Fruit fly (Drosophila melanogaster): ENCODE measurements around the gene Trf2.

Trf2 gene

DNA sequence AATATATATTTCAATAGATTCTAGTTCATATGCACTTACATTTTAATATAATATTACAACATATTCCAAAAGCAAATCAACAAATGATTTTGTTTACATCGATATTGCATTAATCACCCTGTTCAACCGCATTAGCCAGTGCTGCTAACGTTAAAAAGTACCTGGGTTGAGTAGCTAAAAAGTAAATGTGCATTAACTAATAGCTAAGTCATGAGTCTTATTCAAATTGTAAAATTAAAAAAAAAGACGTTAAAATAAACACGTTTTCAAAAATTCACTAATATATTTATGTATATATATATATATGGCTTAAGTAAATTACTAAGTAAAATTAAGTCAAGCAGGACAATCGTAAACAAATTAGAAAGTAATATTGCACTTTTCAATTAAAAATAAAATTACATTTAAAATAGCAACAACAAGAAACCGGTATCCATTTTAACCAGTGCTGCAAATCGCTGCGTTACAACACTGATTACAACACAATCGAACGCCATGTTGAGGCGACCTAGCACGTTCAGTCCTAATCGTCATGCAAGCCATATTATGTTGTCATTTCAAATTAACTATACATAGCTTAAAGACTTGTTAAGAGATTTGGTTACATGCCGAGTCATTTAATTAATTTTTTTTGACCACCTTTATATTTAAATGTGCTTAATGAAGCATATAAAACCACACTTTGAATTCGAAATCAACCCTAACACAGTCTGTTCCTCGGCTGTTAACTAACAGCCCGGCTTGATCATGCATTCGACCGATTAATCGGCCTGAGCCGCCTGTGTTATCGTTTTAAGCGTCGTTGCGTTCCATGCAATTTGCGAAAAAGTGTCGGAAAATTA lies 10.7 kb upstream of the Trf2 start, which contains the start of gene CG10555 (continued):
- TF ChIP-seq CG3995 (GFP tag; optimal IDR thresholded peaks at IDR 0.05) (peak; percentile 53), al (GFP tag; IDR thresholded peaks at IDR 0.05) (peak; percentile 74), C15 (GFP tag; IDR thresholded peaks at IDR 0.05) (0 out of 3 replicates have a peak, but pooled peaks have one; percentile 14), CG10959 (GFP tag; IDR thresholded peaks at IDR 0.05) (peak; percentile 94), CG18619 (GFP tag; optimal IDR thresholded peaks at IDR 0.05) (peak; percentile 76), Elba2 (GFP tag; optimal IDR thresholded peaks at IDR 0.05) (peak; percentile 61), ci (GFP tag; IDR thresholded peaks at IDR 0.05) (peak; percentile 93), CG16813 (GFP tag; IDR thresholded peaks at IDR 0.05; ENCODE audit: partially characterized antibody) (peak; percentile 83), dan (GFP tag; IDR thresholded peaks at IDR 0.05) (peak; percentile 76), CG30403 (GFP tag; optimal IDR thresholded peaks at IDR 0.05) (peak; percentile 96), CG1832 (GFP tag; optimal IDR thresholded peaks at IDR 0.05) (no peak), CG6254 (GFP tag; optimal IDR thresholded peaks at IDR 0.05) (peak; percentile 99), CG1529 (GFP tag; optimal IDR thresholded peaks at IDR 0.05) (peak; percentile 49), row (GFP tag; IDR thresholded peaks at IDR 0.05) (peak; percentile 92), Atf3 (GFP tag; optimal IDR thresholded peaks at IDR 0.05) (peak; percentile 77), CG1602 (GFP tag; optimal IDR thresholded peaks at IDR 0.05) (peak; percentile 90), peb (GFP tag; IDR thresholded peaks at IDR 0.05) (peak; percentile 68), Bgb (GFP tag; IDR thresholded peaks at IDR 0.05; ENCODE audit: partially characterized antibody) (peak; percentile 80), ERR (GFP tag; optimal IDR thresholded peaks at IDR 0.05) (no peak), lov (optimal IDR thresholded peaks at IDR 0.05) (no peak), lov (GFP tag; IDR thresholded peaks at IDR 0.05) (peak; percentile 86), CG15269 (tag; optimal IDR thresholded peaks at IDR 0.05) (peak; percentile 69), CG4820 (GFP tag; optimal IDR thresholded peaks at IDR 0.05) (peak; percentile 87), dmrt11E (tag; optimal IDR thresholded peaks at IDR 0.05) (peak; percentile 97), ttk (GFP tag; IDR thresholded peaks at IDR 0.05) (peak; percentile 79), CG2202 (tag; optimal IDR thresholded peaks at IDR 0.05) (peak; percentile 32), CG3163 (GFP tag; optimal IDR thresholded peaks at IDR 0.05) (peak; percentile 70), zen2 (GFP tag; IDR thresholded peaks at IDR 0.05; ENCODE audit: partially characterized antibody) (peak; percentile 28; the same call in 1 of the 3 replicates), z (GFP tag; IDR thresholded peaks at IDR 0.05) (no peak), CG17385 (GFP tag; optimal IDR thresholded peaks at IDR 0.05) (peak; percentile 8), CG9797 (GFP tag; optimal IDR thresholded peaks at IDR 0.05) (no peak), phol (tag; optimal IDR thresholded peaks at IDR 0.05) (peak; percentile 100), CG18011 (GFP tag; optimal IDR thresholded peaks at IDR 0.05) (peak; percentile 67), CG6813 (GFP tag; optimal IDR thresholded peaks at IDR 0.05) (no peak), Hand (GFP tag; optimal IDR thresholded peaks at IDR 0.05) (peak; percentile 52), NC2β (GFP tag; optimal IDR thresholded peaks at IDR 0.05) (peak; percentile 93), bigmax (GFP tag; optimal IDR thresholded peaks at IDR 0.05) (no peak), Adf1 (GFP tag; IDR thresholded peaks at IDR 0.05) (peak; percentile 54), fd96Cb (tag; optimal IDR thresholded peaks at IDR 0.05) (peak; percentile 80), D (optimal IDR thresholded peaks at IDR 0.05) (no peak), D (GFP tag; optimal IDR thresholded peaks at IDR 0.05) (peak; percentile 71), CG11093 (GFP tag; IDR thresholded peaks at IDR 0.05) (peak; percentile 83), eve (GFP tag; optimal IDR thresholded peaks at IDR 0.05) (no peak), prd (optimal IDR thresholded peaks at IDR 0.05) (no peak), prd (GFP tag; IDR thresholded peaks at IDR 0.05) (peak; percentile 93), eyg (GFP tag; optimal IDR thresholded peaks at IDR 0.05) (peak; percentile 83), D19A (tag; optimal IDR thresholded peaks at IDR 0.05) (peak; percentile 22), emc (GFP tag; optimal IDR thresholded peaks at IDR 0.05) (peak; percentile 63), Gug (GFP tag; IDR thresholded peaks at IDR 0.05) (peak; percentile 65; the same call in 3 of the 4 replicates), Jarid2 (GFP tag; optimal IDR thresholded peaks at IDR 0.05) (peak; percentile 43)

Measured in whole organism, embryonic.